Fruit fly (Drosophila melanogaster) whole organism, embryonic: ENCODE data around the gene Dh31.

ENCODE experiments used
- Atf3 ChIP-seq: fragments of 200-800 bp; sonication (Bioruptor generic); optimal IDR thresholded peaks from 3 replicates; lab custom pipeline; 2016; ENCODE audit warnings: missing biosample characterization, missing genetic modification characterization
- Bdp1 ChIP-seq: fragments of 200-800 bp; sonication (Bioruptor generic); optimal IDR thresholded peaks from 3 replicates; lab custom pipeline; 2016; ENCODE audit warnings: missing biosample characterization, missing genetic modification characterization
- CG10274 ChIP-seq: fragments of 200-800 bp; sonication (Bioruptor generic); optimal IDR thresholded peaks from 3 replicates; lab custom pipeline; 2017; ENCODE audit warnings: missing biosample characterization, mild to moderate bottlenecking, missing genetic modification characterization
- CG11504 ChIP-seq: fragments of 200-800 bp; sonication (Bioruptor generic); optimal IDR thresholded peaks from 3 replicates; lab custom pipeline; 2019; ENCODE audit warnings: missing biosample characterization, mild to moderate bottlenecking, missing genetic modification characterization, moderate library complexity
- CG12104 ChIP-seq: fragments of 200-800 bp; sonication (Bioruptor generic); optimal IDR thresholded peaks from 3 replicates; lab custom pipeline; 2016; ENCODE audit warnings: missing biosample characterization, missing genetic modification characterization
- CG12155 ChIP-seq: fragments of 200-800 bp; sonication (Bioruptor generic); optimal IDR thresholded peaks from 3 replicates; lab custom pipeline; 2016; ENCODE audit warnings: missing biosample characterization, missing genetic modification characterization
- CG13123 ChIP-seq: fragments of 200-800 bp; sonication (Bioruptor generic); optimal IDR thresholded peaks from 2 replicates; lab custom pipeline; 2016; ENCODE audit warnings: missing biosample characterization, missing genetic modification characterization
- CG14441 ChIP-seq: fragments of 200-800 bp; sonication (Bioruptor generic); IDR thresholded peaks from 2 replicates; pipeline ENCODE4 v1.3.6; 2022; ENCODE audit warnings: missing biosample characterization, missing genetic modification characterization
- CG14860 ChIP-seq: fragments of 200-800 bp; sonication (Bioruptor generic); IDR thresholded peaks from 3 replicates; pipeline ENCODE4 v1.3.6; 2022; ENCODE audit warnings: missing biosample characterization, missing genetic modification characterization; ENCODE audit not compliant: partially characterized antibody
- CG1602 ChIP-seq: fragments of 200-800 bp; sonication (Bioruptor generic); optimal IDR thresholded peaks from 3 replicates; lab custom pipeline; 2016; ENCODE audit warnings: missing biosample characterization, missing genetic modification characterization
- CG16815 ChIP-seq: fragments of 200-800 bp; sonication (Bioruptor generic); optimal IDR thresholded peaks from 3 replicates; lab custom pipeline; 2017; ENCODE audit warnings: missing biosample characterization, mild to moderate bottlenecking, missing genetic modification characterization
- CG2199 ChIP-seq: fragments of 200-800 bp; sonication (Bioruptor generic); IDR thresholded peaks from 3 replicates; pipeline ENCODE4 v1.3.6; 2022; ENCODE audit warnings: missing biosample characterization, missing genetic modification characterization
- CG2678 ChIP-seq: fragments of 200-800 bp; sonication (Bioruptor generic); optimal IDR thresholded peaks from 3 replicates; lab custom pipeline; 2019; ENCODE audit warnings: missing biosample characterization, mild to moderate bottlenecking, missing genetic modification characterization, moderate library complexity
- CG31224 ChIP-seq: fragments of 200-800 bp; sonication (Bioruptor generic); IDR thresholded peaks from 2 replicates; pipeline ENCODE4 v1.3.6; 2022; ENCODE audit warnings: missing biosample characterization, missing genetic modification characterization
- CG3281 ChIP-seq: fragments of 200-800 bp; sonication (Bioruptor generic); optimal IDR thresholded peaks from 3 replicates; lab custom pipeline; 2017; ENCODE audit warnings: missing biosample characterization, mild to moderate bottlenecking, missing genetic modification characterization
- CG7556 ChIP-seq: fragments of 200-800 bp; sonication (Bioruptor generic); optimal IDR thresholded peaks from 2 replicates; lab custom pipeline; 2017; ENCODE audit warnings: missing biosample characterization, mild to moderate bottlenecking, missing genetic modification characterization
- CG8089 ChIP-seq: fragments of 200-800 bp; sonication (Bioruptor generic); optimal IDR thresholded peaks from 3 replicates; lab custom pipeline; 2016; ENCODE audit warnings: missing biosample characterization, missing genetic modification characterization
- CG9932 ChIP-seq: fragments of 200-800 bp; sonication (Bioruptor generic); IDR thresholded peaks from 2 replicates; pipeline ENCODE4 v1.3.6; 2022; ENCODE audit warnings: missing biosample characterization, missing genetic modification characterization
- Drgx ChIP-seq: fragments of 200-800 bp; sonication (Bioruptor generic); IDR thresholded peaks from 2 replicates; pipeline ENCODE4 v1.3.6; 2022; ENCODE audit warnings: missing biosample characterization, missing genetic modification characterization
- Eip74EF ChIP-seq, 2 experiments: fragments of 200-800 bp in 1 of 2; fragments of >200 bp in 1 of 2; sonication (Bioruptor generic) in 1 of 2; optimal IDR thresholded peaks; 2 replicates each; lab custom pipeline; 2017 to 2019; ENCODE audit warnings: missing biosample characterization in 2 of 2, missing genetic modification characterization in 2 of 2, mild to moderate bottlenecking in 1 of 2, moderate library complexity in 1 of 2
- Fer3 ChIP-seq: fragments of 200-800 bp; sonication (Bioruptor generic); optimal IDR thresholded peaks from 2 replicates; lab custom pipeline; 2018; ENCODE audit warnings: missing biosample characterization, mild to moderate bottlenecking, missing genetic modification characterization, moderate library complexity
- Gsc ChIP-seq: fragments of 200-800 bp; sonication (Bioruptor generic); IDR thresholded peaks from 2 replicates; pipeline ENCODE4 v1.3.6; 2022; ENCODE audit warnings: missing biosample characterization, missing genetic modification characterization
- Hey ChIP-seq: fragments of 200-800 bp; sonication (Bioruptor generic); optimal IDR thresholded peaks from 3 replicates; lab custom pipeline; 2018; ENCODE audit warnings: missing biosample characterization, mild to moderate bottlenecking, missing genetic modification characterization
- HmgZ ChIP-seq: fragments of 200-800 bp; sonication (Bioruptor generic); optimal IDR thresholded peaks from 2 replicates; lab custom pipeline; 2018; ENCODE audit warnings: missing biosample characterization, mild to moderate bottlenecking, missing genetic modification characterization
- Hr51 ChIP-seq, 2 experiments: fragments of 200-800 bp; sonication (Bioruptor generic); optimal IDR thresholded peaks; 2 replicates in 1 of 2; 3 replicates in 1 of 2; lab custom pipeline; 2016 to 2018; ENCODE audit warnings: missing biosample characterization in 2 of 2, missing genetic modification characterization in 2 of 2, mild to moderate bottlenecking in 1 of 2, moderate library complexity in 1 of 2
- Hsf ChIP-seq: fragments of 200-800 bp; sonication (Bioruptor generic); optimal IDR thresholded peaks from 3 replicates; lab custom pipeline; 2016; ENCODE audit warnings: missing biosample characterization, missing genetic modification characterization
- Jarid2 ChIP-seq: fragments of 200-800 bp; sonication (Bioruptor generic); optimal IDR thresholded peaks from 3 replicates; lab custom pipeline; 2017; ENCODE audit warnings: mild to moderate bottlenecking, missing biosample characterization, missing genetic modification reagents, missing genetic modification characterization
- MESR4 ChIP-seq: fragments of 200-800 bp; sonication (Bioruptor generic); optimal IDR thresholded peaks from 2 replicates; lab custom pipeline; 2018; ENCODE audit warnings: missing biosample characterization, mild to moderate bottlenecking, missing genetic modification characterization, moderate library complexity
- Nf-YA ChIP-seq: fragments of 200-800 bp; sonication (Bioruptor generic); IDR thresholded peaks from 2 replicates; pipeline ENCODE4 v1.3.6; 2022; ENCODE audit warnings: missing biosample characterization, missing genetic modification characterization
- Stat92E ChIP-seq, 3 experiments: fragments of >200 bp in 2 of 3; fragments of 200-800 bp in 1 of 3; sonication (Bioruptor generic) in 1 of 3; optimal IDR thresholded peaks; 2 replicates each; lab custom pipeline; 2017 to 2019; ENCODE audit warnings: missing biosample characterization in 3 of 3, missing genetic modification characterization in 3 of 3, mild to moderate bottlenecking in 1 of 3, moderate library complexity in 1 of 3
- Xbp1 ChIP-seq: fragments of 200-800 bp; sonication (Bioruptor generic); optimal IDR thresholded peaks from 3 replicates; lab custom pipeline; 2016; ENCODE audit warnings: missing biosample characterization, mild to moderate bottlenecking, missing genetic modification characterization
- YL-1 ChIP-seq: fragments of 200-800 bp; sonication (Bioruptor generic); optimal IDR thresholded peaks from 3 replicates; lab custom pipeline; 2017; ENCODE audit warnings: missing biosample characterization, mild to moderate bottlenecking, missing genetic modification characterization
- bbx ChIP-seq: fragments of 200-800 bp; sonication (Bioruptor generic); IDR thresholded peaks from 2 replicates; pipeline ENCODE4 v1.3.6; 2022; ENCODE audit warnings: missing biosample characterization, missing genetic modification characterization; ENCODE audit not compliant: partially characterized antibody
- chn ChIP-seq: fragments of 200-800 bp; sonication (Bioruptor generic); optimal IDR thresholded peaks from 2 replicates; lab custom pipeline; 2016; ENCODE audit warnings: missing biosample characterization, missing genetic modification characterization
- crp ChIP-seq, 2 experiments: fragments of 200-800 bp; sonication (Bioruptor generic); optimal IDR thresholded peaks; 2 replicates in 1 of 2; 3 replicates in 1 of 2; lab custom pipeline; 2017; ENCODE audit warnings: missing biosample characterization in 2 of 2, missing genetic modification characterization in 2 of 2, mild to moderate bottlenecking in 1 of 2, moderate library complexity in 1 of 2
- fd96Cb ChIP-seq: fragments of 200-800 bp; sonication (Bioruptor generic); optimal IDR thresholded peaks from 2 replicates; lab custom pipeline; 2018; ENCODE audit warnings: missing biosample characterization, mild to moderate bottlenecking, missing genetic modification characterization, moderate library complexity
- ftz-f1 ChIP-seq: fragments of 200-800 bp; sonication (Bioruptor generic); optimal IDR thresholded peaks from 2 replicates; lab custom pipeline; 2016; ENCODE audit warnings: missing biosample characterization, missing genetic modification characterization
- ham ChIP-seq: fragments of 200-800 bp; sonication (Bioruptor generic); IDR thresholded peaks from 2 replicates; pipeline ENCODE4 v1.3.6; 2022; ENCODE audit warnings: missing biosample characterization, missing genetic modification characterization
- jumu ChIP-seq: fragments of 200-800 bp; sonication (Bioruptor generic); optimal IDR thresholded peaks from 3 replicates; lab custom pipeline; 2016; ENCODE audit warnings: missing biosample characterization, missing genetic modification characterization
- kni ChIP-seq: fragments of 200-800 bp; sonication (Bioruptor generic); optimal IDR thresholded peaks from 3 replicates; lab custom pipeline; 2017; ENCODE audit warnings: mild to moderate bottlenecking, missing biosample characterization, missing genetic modification reagents, missing genetic modification characterization
- maf-S ChIP-seq: fragments of 200-800 bp; sonication (Bioruptor generic); optimal IDR thresholded peaks from 2 replicates; lab custom pipeline; 2016; ENCODE audit warnings: missing biosample characterization, missing genetic modification characterization
- nerfin-1 ChIP-seq: fragments of 200-800 bp; sonication (Bioruptor generic); optimal IDR thresholded peaks from 3 replicates; lab custom pipeline; 2019; ENCODE audit warnings: missing biosample characterization, mild to moderate bottlenecking, missing genetic modification characterization, moderate library complexity
- p53 ChIP-seq: fragments of 200-800 bp; sonication (Bioruptor generic); optimal IDR thresholded peaks from 2 replicates; lab custom pipeline; 2016; ENCODE audit warnings: missing biosample characterization, missing genetic modification characterization
- peb ChIP-seq: fragments of 200-800 bp; sonication (Bioruptor generic); IDR thresholded peaks from 2 replicates; pipeline ENCODE4 v1.3.6; 2022; ENCODE audit warnings: missing biosample characterization, missing genetic modification characterization
- ranshi ChIP-seq: fragments of 200-800 bp; sonication (Bioruptor generic); IDR thresholded peaks from 2 replicates; pipeline ENCODE4 v1.3.6; 2022; ENCODE audit warnings: missing biosample characterization, missing genetic modification characterization
- slou ChIP-seq: fragments of 200-800 bp; sonication (Bioruptor generic); optimal IDR thresholded peaks from 3 replicates; lab custom pipeline; 2016; ENCODE audit warnings: missing biosample characterization, missing genetic modification characterization
- sna ChIP-seq: fragments of 200-800 bp; sonication (Bioruptor generic); IDR thresholded peaks from 2 replicates; pipeline ENCODE4 v1.3.6; 2022; ENCODE audit warnings: missing biosample characterization, missing genetic modification characterization; ENCODE audit not compliant: partially characterized antibody
- sqz ChIP-seq: fragments of 200-800 bp; sonication (Bioruptor generic); optimal IDR thresholded peaks from 3 replicates; lab custom pipeline; 2018; ENCODE audit warnings: missing biosample characterization, mild to moderate bottlenecking, missing genetic modification characterization
- sr ChIP-seq: fragments of 200-800 bp; sonication (Bioruptor generic); IDR thresholded peaks from 3 replicates; pipeline ENCODE4 v1.3.6; 2022; ENCODE audit warnings: missing biosample characterization, missing genetic modification characterization
- wek ChIP-seq: fragments of 200-800 bp; sonication (Bioruptor generic); optimal IDR thresholded peaks from 3 replicates; lab custom pipeline; 2018; ENCODE audit warnings: missing biosample characterization, mild to moderate bottlenecking, missing genetic modification characterization, moderate library complexity
- yki ChIP-seq: fragments of >200 bp; optimal IDR thresholded peaks from 3 replicates; lab custom pipeline; 2018

The Dh31 gene

DNA sequence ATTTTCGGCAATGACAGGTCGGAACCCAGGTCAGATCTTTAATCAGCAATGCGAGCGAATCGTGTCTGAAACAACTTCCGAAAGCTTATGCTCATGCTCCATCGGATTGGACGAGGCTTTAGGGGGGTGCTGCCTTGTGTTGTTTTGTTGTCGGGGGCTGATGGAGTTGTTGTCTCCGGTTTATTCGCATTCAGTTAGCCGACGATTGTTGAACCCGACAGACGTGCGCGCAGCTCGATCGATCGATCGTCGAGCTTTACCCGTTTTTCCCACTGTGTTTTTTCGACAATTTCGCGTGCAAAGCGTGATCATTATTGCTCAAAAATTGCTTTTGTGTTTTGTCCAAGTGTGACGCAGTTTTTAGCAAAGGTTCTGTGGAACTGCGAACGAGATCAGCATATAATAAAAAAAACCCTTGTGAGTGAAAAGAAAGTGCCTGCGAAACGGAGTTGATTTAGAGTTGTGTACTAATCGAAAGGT, 22.3 kb upstream of the Dh31 start, which contains the start of gene CG17834 (continued):
- TF ChIP-seq CG14441 (GFP tag; lab: Robert Waterston, UW) (no peak), nerfin-1 (no peak), CG9932 (GFP tag; lab: Robert Waterston, UW) (0 out of 2 replicates have a peak, but pooled peaks have one; percentile 16), peb (GFP tag; lab: Robert Waterston, UW) (no peak), chn (GFP tag; lab: Kevin White, UChicago) (no peak), Drgx (0 out of 2 replicates have a peak, but pooled peaks have one; percentile 18), CG2199 (peak; percentile 58; the same call in 1 of the 3 replicates), CG10274 (no peak), CG31224 (no peak), fd96Cb (tag; lab: Kevin White, UChicago) (no peak), sna (no peak), kni (no peak), Eip74EF (GFP tag; optimal IDR thresholded peaks at IDR 0.05; lab: Kevin White, UChicago) (peak in 1 of 2 experiments; percentile 33), jumu (no peak), Bdp1 (no peak), CG8089 (GFP tag; lab: Kevin White, UChicago) (no peak), ham (GFP tag; lab: Robert Waterston, UW) (no peak), CG12155 (GFP tag; lab: Kevin White, UChicago) (no peak), ftz-f1 (GFP tag; lab: Kevin White, UChicago) (no peak), Nf-YA (GFP tag; lab: Robert Waterston, UW) (no peak), Gsc (GFP tag; lab: Robert Waterston, UW) (no peak), CG11504 (tag; lab: Kevin White, UChicago) (no peak), bbx (GFP tag; lab: Robert Waterston, UW) (0 out of 2 replicates have a peak, but pooled peaks have one; percentile 7), CG3281 (GFP tag; lab: Kevin White, UChicago) (no peak), CG13123 (no peak), p53 (GFP tag; lab: Kevin White, UChicago) (no peak), sqz (GFP tag; lab: Kevin White, UChicago) (no peak), HmgZ (tag; lab: Kevin White, UChicago) (no peak), maf-S (GFP tag; lab: Kevin White, UChicago) (no peak), Hr51 (GFP tag; optimal IDR thresholded peaks at IDR 0.05; lab: Kevin White, UChicago) (no peak), yki (lab: Kevin White, UChicago) (no peak), MESR4 (no peak), Xbp1 (GFP tag; lab: Kevin White, UChicago) (no peak), sr (no peak), Atf3 (GFP tag; lab: Kevin White, UChicago) (no peak), CG7556 (GFP tag; lab: Kevin White, UChicago) (no peak), CG12104 (GFP tag; lab: Kevin White, UChicago) (no peak), CG14860 (GFP tag; lab: Robert Waterston, UW) (no peak), wek (GFP tag; lab: Kevin White, UChicago) (no peak), Stat92E (GFP tag; optimal IDR thresholded peaks at IDR 0.05; lab: Kevin White, UChicago) (no peak), Hey (tag; lab: Kevin White, UChicago) (no peak), ranshi (peak; percentile 12; the same call in 1 of the 2 replicates), slou (GFP tag; lab: Kevin White, UChicago) (no peak), CG1602 (no peak), Jarid2 (GFP tag; lab: Kevin White, UChicago) (peak; percentile 88), CG2678 (tag; lab: Kevin White, UChicago) (no peak), YL-1 (GFP tag; lab: Kevin White, UChicago) (no peak), Fer3 (peak; percentile 11), Hsf (no peak), crp (GFP tag; optimal IDR thresholded peaks at IDR 0.05; lab: Kevin White, UChicago) (no peak), CG16815 (GFP tag; lab: Kevin White, UChicago) (no peak)
